Fruit fly (Drosophila melanogaster) whole organism, embryonic: ENCODE data around the gene RhoBTB.
A peak's percentile ranks its signal among the peaks of the same experiment; 100 is the strongest.

Experiments used
- CG15479 ChIP-seq: fragments of 200-800 bp; sonication (Bioruptor generic); optimal IDR thresholded peaks from 3 replicates; lab custom pipeline; 2019; ENCODE audit warnings: missing biosample characterization, mild to moderate bottlenecking, missing genetic modification characterization, moderate library complexity
- CG18011 ChIP-seq: fragments of 200-800 bp; sonication (Bioruptor generic); optimal IDR thresholded peaks from 2 replicates; lab custom pipeline; 2017; ENCODE audit warnings: missing biosample characterization, missing genetic modification characterization, mild to moderate bottlenecking, moderate library complexity, missing genotype
- CG6254 ChIP-seq: fragments of 200-800 bp; sonication (Bioruptor generic); optimal IDR thresholded peaks from 3 replicates; lab custom pipeline; 2017; ENCODE audit warnings: mild to moderate bottlenecking, missing biosample characterization, missing genetic modification reagents, missing genetic modification characterization
- fru ChIP-seq: fragments of >200 bp; optimal IDR thresholded peaks from 2 replicates; lab custom pipeline; 2017
- trh ChIP-seq: fragments of 200-800 bp; sonication (Bioruptor generic); optimal IDR thresholded peaks from 2 replicates; lab custom pipeline; 2016; ENCODE audit warnings: missing biosample characterization, missing genetic modification characterization

dm6 chr3L:20405971-20406948 lies 30.2 kb downstream of the RhoBTB start:
- TF ChIP-seq CG6254 (GFP tag; lab: Kevin White, UChicago) (peak; percentile 33), CG15479 (GFP tag; lab: Kevin White, UChicago) (no peak), fru (lab: Kevin White, UChicago) (no peak), CG18011 (GFP tag; lab: Kevin White, UChicago) (no peak), trh (GFP tag; lab: Kevin White, UChicago) (no peak)
